Worm (Caenorhabditis elegans) whole organism, L4 larva: ENCODE data around the gene mig-22.

Source experiments
- aha-1 ChIP-seq: fragments of 150-350 bp; peaks from one replicate; lab custom pipeline; 2014; ENCODE audit warnings: missing biosample characterization, missing genetic modification characterization
- ceh-82 ChIP-seq: sonication (generic microtip); optimal IDR thresholded peaks from 2 replicates; lab custom pipeline; 2017; ENCODE audit warnings: missing biosample characterization, missing genetic modification characterization
- daf-8 ChIP-seq: fragments of 200-800 bp; sonication (Bioruptor generic); IDR thresholded peaks from 2 replicates; pipeline ENCODE4 v1.3.6; 2022; ENCODE audit warnings: missing genetic modification characterization, missing compliant biosample characterization
- fos-1 ChIP-seq: fragments of 150-350 bp; optimal IDR thresholded peaks from 2 replicates; lab custom pipeline; 2014; ENCODE audit warnings: missing biosample characterization, missing genetic modification characterization
- hmg-1.1 ChIP-seq: fragments of 200-800 bp; sonication (Bioruptor generic); IDR thresholded peaks from 2 replicates; pipeline ENCODE4 v1.3.6; 2022; ENCODE audit warnings: missing genetic modification reagents, missing genetic modification characterization, missing compliant biosample characterization
- lsy-2 ChIP-seq, 2 experiments: fragments of 150-350 bp in 1 of 2; sonication (generic microtip) in 1 of 2; optimal IDR thresholded peaks; 2 replicates each; lab custom pipeline; 2014 to 2017; ENCODE audit warnings: missing biosample characterization in 2 of 2, missing genetic modification characterization in 2 of 2
- mxl-2 ChIP-seq: fragments of 200-800 bp; sonication (Bioruptor generic); conservative IDR thresholded peaks from 2 replicates; pipeline ENCODE4 v1.3.6; 2022; ENCODE audit warnings: missing genetic modification reagents, missing genetic modification characterization, missing compliant biosample characterization
- unc-39 ChIP-seq: sonication (generic microtip); optimal IDR thresholded peaks from 2 replicates; lab custom pipeline; 2017; ENCODE audit warnings: missing biosample characterization, missing genetic modification characterization
- unc-62 ChIP-seq, 3 experiments: fragments of 150-350 bp in 1 of 3; sonication (generic microtip); optimal IDR thresholded peaks in 2 of 3; peaks in 1 of 3; 1 replicate in 1 of 3; 2 replicates in 2 of 3; lab custom pipeline; 2014 to 2017; ENCODE audit warnings: missing biosample characterization in 3 of 3, missing genetic modification characterization in 3 of 3, missing genetic modification reagents in 3 of 3, missing genotype in 1 of 3
- ztf-11 ChIP-seq: fragments of 150-350 bp; optimal IDR thresholded peaks from 2 replicates; lab custom pipeline; 2014; ENCODE audit warnings: missing biosample characterization, missing genetic modification characterization

ce11 chrIII:8769253-8769652 is 2.1 kb upstream of the mig-22 start, which contains the start of gene K02D10.1:
- TF ChIP-seq ceh-82 (no peak), unc-62 (GFP tag; optimal IDR thresholded peaks at IDR 0.05 in 1 of 2; lab: Kevin White, UChicago) (no peak), unc-62 (tag; optimal IDR thresholded peaks at IDR 0.05; lab: Kevin White, UChicago) (no peak), ztf-11 (tag; lab: Kevin White, UChicago) (no peak), daf-8 (GFP tag; lab: Robert Waterston, UW) (no peak), mxl-2 (GFP tag; lab: Robert Waterston, UW) (no peak), hmg-1.1 (GFP tag; lab: Robert Waterston, UW) (no peak), unc-39 (tag; lab: Kevin White, UChicago) (no peak), fos-1 (no peak), aha-1 (tag; lab: Kevin White, UChicago) (peak; percentile 81), lsy-2 (tag; optimal IDR thresholded peaks at IDR 0.05; lab: Kevin White, UChicago) (peak in 1 of 2 experiments; percentile 1)
